Worm (Caenorhabditis elegans) whole organism, midembryonic: ENCODE measurements around the gene hot-3.

Experiments
- cog-1 ChIP-seq: sonication (generic microtip); optimal IDR thresholded peaks from 2 replicates; lab custom pipeline; 2016; ENCODE audit warnings: missing genetic modification characterization, missing compliant biosample characterization
- flt-1 ChIP-seq: fragments of 200-800 bp; sonication (Bioruptor generic); IDR thresholded peaks from 2 replicates; pipeline ENCODE4 v1.3.6; 2022; ENCODE audit warnings: missing genetic modification characterization, missing compliant biosample characterization
- klf-2 ChIP-seq: fragments of 200-800 bp; sonication (Bioruptor generic); conservative IDR thresholded peaks from 2 replicates; pipeline ENCODE4 v1.3.6; 2022; ENCODE audit warnings: missing genetic modification reagents, missing genetic modification characterization, missing compliant biosample characterization
- med-1 ChIP-seq: sonication (generic microtip); optimal IDR thresholded peaks from 2 replicates; lab custom pipeline; 2017; ENCODE audit warnings: missing genetic modification characterization, mild to moderate bottlenecking, missing compliant biosample characterization, antibody characterized with exemption, missing genetic modification reagents; ENCODE audit not compliant: insufficient read depth
- ref-1 ChIP-seq: fragments of 200-800 bp; sonication (Bioruptor generic); conservative IDR thresholded peaks from 2 replicates; pipeline ENCODE4 v1.3.6; 2022; ENCODE audit warnings: missing genetic modification reagents, missing genetic modification characterization, missing compliant biosample characterization
- tab-1 ChIP-seq: fragments of 200-800 bp; sonication (Bioruptor generic); IDR thresholded peaks from 2 replicates; pipeline ENCODE4 v1.3.6; 2022; ENCODE audit warnings: missing genetic modification characterization, missing compliant biosample characterization
- ztf-23 ChIP-seq: fragments of 200-800 bp; sonication (Bioruptor generic); IDR thresholded peaks from 2 replicates; pipeline ENCODE4 v1.3.6; 2022; ENCODE audit warnings: missing genetic modification reagents, missing genetic modification characterization, missing compliant biosample characterization
- ztf-29 ChIP-seq: fragments of 200-800 bp; sonication (Bioruptor generic); IDR thresholded peaks from 2 replicates; pipeline ENCODE4 v1.3.6; 2022; ENCODE audit warnings: missing genetic modification reagents, missing genetic modification characterization, missing compliant biosample characterization

ce11 chrII:13888278-13888677, 43.6 kb downstream of the hot-3 start, which contains the start of gene mcd-1:
- TF ChIP-seq klf-2 (GFP tag; lab: Robert Waterston, UW) (no peak), ztf-23 (no peak), cog-1 (tag; lab: Kevin White, UChicago) (peak; percentile 28), ztf-29 (GFP tag; lab: Robert Waterston, UW) (no peak), flt-1 (GFP tag; lab: Robert Waterston, UW) (no peak), med-1 (GFP tag; lab: Kevin White, UChicago) (no peak), ref-1 (GFP tag; lab: Robert Waterston, UW) (no peak), tab-1 (GFP tag; lab: Robert Waterston, UW) (no peak)
